Worm (Caenorhabditis elegans) whole organism, L2 larva: ENCODE results near the gene ech-2.
A peak's percentile ranks its signal among the peaks of the same experiment; 100 is the strongest.

Experiments used
- C34F6.9 ChIP-seq: fragments of 150-350 bp; optimal IDR thresholded peaks from 2 replicates; lab custom pipeline; 2014; ENCODE audit warnings: missing biosample characterization, missing genetic modification characterization
- F13H6.1 ChIP-seq: sonication (generic microtip); optimal IDR thresholded peaks from 2 replicates; lab custom pipeline; 2016; ENCODE audit warnings: missing genetic modification characterization, missing compliant biosample characterization
- R02D3.7 ChIP-seq: fragments of 150-350 bp; optimal IDR thresholded peaks from 2 replicates; lab custom pipeline; 2014; ENCODE audit warnings: missing biosample characterization, missing genetic modification characterization
- Y55F3AM.14 ChIP-seq: fragments of 200-800 bp; sonication (Bioruptor generic); optimal IDR thresholded peaks from 2 replicates; lab custom pipeline; 2018; ENCODE audit warnings: mild to moderate bottlenecking, missing genetic modification characterization, missing compliant biosample characterization
- alr-1 ChIP-seq: fragments of 150-350 bp; optimal IDR thresholded peaks from 2 replicates; lab custom pipeline; 2014; ENCODE audit warnings: missing biosample characterization, missing genetic modification characterization
- aly-2 ChIP-seq: fragments of 150-350 bp; optimal IDR thresholded peaks from 2 replicates; lab custom pipeline; 2014; ENCODE audit warnings: missing biosample characterization, missing genetic modification characterization
- ama-1 ChIP-seq: fragments of 150-350 bp; optimal IDR thresholded peaks from 2 replicates; lab custom pipeline; 2018; ENCODE audit warnings: inconsistent platforms
- ceh-16 ChIP-seq: fragments of 150-350 bp; optimal IDR thresholded peaks from 2 replicates; lab custom pipeline; 2014; ENCODE audit warnings: missing biosample characterization, missing genetic modification characterization
- ceh-82 ChIP-seq: fragments of 150-350 bp; optimal IDR thresholded peaks from 2 replicates; lab custom pipeline; 2014; ENCODE audit warnings: missing biosample characterization, missing genetic modification characterization
- crh-2 ChIP-seq: sonication (generic microtip); optimal IDR thresholded peaks from 2 replicates; lab custom pipeline; 2017; ENCODE audit warnings: missing biosample characterization, missing genetic modification characterization
- dmd-4 ChIP-seq: sonication (generic microtip); optimal IDR thresholded peaks from 2 replicates; lab custom pipeline; 2017; ENCODE audit warnings: missing biosample characterization, missing genetic modification characterization
- egl-27 ChIP-seq: sonication (generic microtip); optimal IDR thresholded peaks from 3 replicates; lab custom pipeline; 2017; ENCODE audit warnings: missing biosample characterization, missing genetic modification reagents, missing genetic modification characterization
- elt-1 ChIP-seq: fragments of 150-350 bp; optimal IDR thresholded peaks from 2 replicates; lab custom pipeline; 2014; ENCODE audit warnings: missing biosample characterization, missing genetic modification characterization
- elt-3 ChIP-seq: sonication (generic microtip); optimal IDR thresholded peaks from 2 replicates; lab custom pipeline; 2017; ENCODE audit warnings: missing biosample characterization, missing genetic modification characterization
- fos-1 ChIP-seq: fragments of 150-350 bp; optimal IDR thresholded peaks from 2 replicates; lab custom pipeline; 2014; ENCODE audit warnings: missing biosample characterization, missing genetic modification characterization
- gmeb-1 ChIP-seq: fragments of 150-350 bp; optimal IDR thresholded peaks from 2 replicates; lab custom pipeline; 2014; ENCODE audit warnings: missing biosample characterization, missing genetic modification characterization
- lin-11 ChIP-seq: fragments of 150-350 bp; sonication (generic microtip); optimal IDR thresholded peaks from 2 replicates; lab custom pipeline; 2014; ENCODE audit warnings: missing biosample characterization, missing genetic modification characterization, inconsistent platforms, mixed read lengths
- lin-13 ChIP-seq: fragments of 150-350 bp; optimal IDR thresholded peaks from 2 replicates; lab custom pipeline; 2014; ENCODE audit warnings: missing biosample characterization, missing genetic modification reagents, missing genetic modification characterization
- lin-39 ChIP-seq: fragments of 150-350 bp; optimal IDR thresholded peaks from 2 replicates; lab custom pipeline; 2014; ENCODE audit warnings: missing biosample characterization, missing genetic modification reagents, missing genetic modification characterization
- lsy-2 ChIP-seq, 2 experiments: fragments of 150-350 bp in 1 of 2; sonication (generic microtip) in 1 of 2; optimal IDR thresholded peaks; 2 replicates each; lab custom pipeline; 2014 to 2017; ENCODE audit warnings: missing biosample characterization in 2 of 2, missing genetic modification characterization in 2 of 2
- mab-5 ChIP-seq: fragments of 150-350 bp; optimal IDR thresholded peaks from 2 replicates; lab custom pipeline; 2014; ENCODE audit warnings: missing biosample characterization, missing genetic modification characterization
- mbf-1 ChIP-seq: sonication (generic microtip); optimal IDR thresholded peaks from 2 replicates; lab custom pipeline; 2017; ENCODE audit warnings: missing biosample characterization, missing genetic modification characterization
- mdl-1 ChIP-seq, 2 experiments: fragments of 150-350 bp in 1 of 2; sonication (generic microtip) in 1 of 2; optimal IDR thresholded peaks; 2 replicates each; lab custom pipeline; 2017; ENCODE audit warnings: missing biosample characterization in 2 of 2, missing genetic modification characterization in 2 of 2
- nhr-10 ChIP-seq: sonication (generic microtip); optimal IDR thresholded peaks from 2 replicates; lab custom pipeline; 2017; ENCODE audit warnings: missing biosample characterization, missing genetic modification characterization
- nhr-11 ChIP-seq: fragments of 150-350 bp; optimal IDR thresholded peaks from 2 replicates; lab custom pipeline; 2014; ENCODE audit warnings: missing biosample characterization, missing genetic modification characterization
- nhr-12 ChIP-seq: fragments of 150-350 bp; optimal IDR thresholded peaks from 2 replicates; lab custom pipeline; 2014; ENCODE audit warnings: missing biosample characterization, missing genetic modification characterization
- nhr-129 ChIP-seq: fragments of 150-350 bp; optimal IDR thresholded peaks from 2 replicates; lab custom pipeline; 2014; ENCODE audit warnings: missing biosample characterization, missing genetic modification characterization
- nhr-21 ChIP-seq: fragments of 150-350 bp; optimal IDR thresholded peaks from 2 replicates; lab custom pipeline; 2014; ENCODE audit warnings: missing biosample characterization, missing genetic modification characterization
- nhr-23 ChIP-seq: fragments of 150-350 bp; optimal IDR thresholded peaks from 2 replicates; lab custom pipeline; 2014; ENCODE audit warnings: missing biosample characterization, missing genetic modification reagents, missing genetic modification characterization
- nhr-237 ChIP-seq: fragments of 150-350 bp; optimal IDR thresholded peaks from 2 replicates; lab custom pipeline; 2014; ENCODE audit warnings: missing biosample characterization, missing genetic modification characterization
- nhr-25 ChIP-seq: fragments of 150-350 bp; sonication (generic microtip); optimal IDR thresholded peaks from 3 replicates; lab custom pipeline; 2014; ENCODE audit warnings: missing biosample characterization, missing genetic modification characterization
- nhr-77 ChIP-seq: fragments of 150-350 bp; optimal IDR thresholded peaks from 2 replicates; lab custom pipeline; 2014; ENCODE audit warnings: missing biosample characterization, missing genetic modification characterization
- sem-4 ChIP-seq: fragments of 150-350 bp; optimal IDR thresholded peaks from 2 replicates; lab custom pipeline; 2014; ENCODE audit warnings: missing biosample characterization, missing genetic modification reagents, missing genetic modification characterization
- sma-3 ChIP-seq: sonication (generic microtip); optimal IDR thresholded peaks from 2 replicates; lab custom pipeline; 2016; ENCODE audit warnings: missing genetic modification reagents, missing genetic modification characterization, missing compliant biosample characterization
- sma-9 ChIP-seq, 2 experiments: fragments of 150-350 bp in 1 of 2; sonication (generic microtip) in 1 of 2; optimal IDR thresholded peaks; 2 replicates each; lab custom pipeline; 2014 to 2016; ENCODE audit warnings: missing genetic modification characterization in 2 of 2, mild to moderate bottlenecking in 1 of 2, missing biosample characterization in 1 of 2, missing compliant biosample characterization in 1 of 2, missing genetic modification reagents in 1 of 2, moderate library complexity in 1 of 2
- snpc-4 ChIP-seq: fragments of 150-350 bp; optimal IDR thresholded peaks from 2 replicates; lab custom pipeline; 2014; ENCODE audit warnings: missing biosample characterization, missing genetic modification characterization
- unc-39 ChIP-seq: fragments of 150-350 bp; optimal IDR thresholded peaks from 2 replicates; lab custom pipeline; 2014; ENCODE audit warnings: missing biosample characterization, missing genetic modification characterization
- unc-55 ChIP-seq: fragments of 150-350 bp; sonication (generic microtip); optimal IDR thresholded peaks from 3 replicates; lab custom pipeline; 2014; ENCODE audit warnings: missing biosample characterization, missing genetic modification reagents, missing genetic modification characterization
- unc-62 ChIP-seq: fragments of 150-350 bp; optimal IDR thresholded peaks from 2 replicates; lab custom pipeline; 2014; ENCODE audit warnings: missing biosample characterization, missing genetic modification reagents, missing genetic modification characterization
- zag-1 ChIP-seq: fragments of 150-350 bp; optimal IDR thresholded peaks from 2 replicates; lab custom pipeline; 2014; ENCODE audit warnings: missing biosample characterization, missing genetic modification characterization
- ztf-1 ChIP-seq: fragments of 200-800 bp; sonication (Bioruptor generic); conservative IDR thresholded peaks from 2 replicates; pipeline ENCODE4 v1.3.6; 2022; ENCODE audit warnings: missing genetic modification characterization, missing compliant biosample characterization
- ztf-11 ChIP-seq: sonication (generic microtip); optimal IDR thresholded peaks from 2 replicates; lab custom pipeline; 2017; ENCODE audit warnings: missing biosample characterization, missing genetic modification characterization
- ztf-4 ChIP-seq: fragments of 150-350 bp; optimal IDR thresholded peaks from 2 replicates; lab custom pipeline; 2014; ENCODE audit warnings: missing biosample characterization, missing genetic modification characterization

Gene ech-2

DNA sequence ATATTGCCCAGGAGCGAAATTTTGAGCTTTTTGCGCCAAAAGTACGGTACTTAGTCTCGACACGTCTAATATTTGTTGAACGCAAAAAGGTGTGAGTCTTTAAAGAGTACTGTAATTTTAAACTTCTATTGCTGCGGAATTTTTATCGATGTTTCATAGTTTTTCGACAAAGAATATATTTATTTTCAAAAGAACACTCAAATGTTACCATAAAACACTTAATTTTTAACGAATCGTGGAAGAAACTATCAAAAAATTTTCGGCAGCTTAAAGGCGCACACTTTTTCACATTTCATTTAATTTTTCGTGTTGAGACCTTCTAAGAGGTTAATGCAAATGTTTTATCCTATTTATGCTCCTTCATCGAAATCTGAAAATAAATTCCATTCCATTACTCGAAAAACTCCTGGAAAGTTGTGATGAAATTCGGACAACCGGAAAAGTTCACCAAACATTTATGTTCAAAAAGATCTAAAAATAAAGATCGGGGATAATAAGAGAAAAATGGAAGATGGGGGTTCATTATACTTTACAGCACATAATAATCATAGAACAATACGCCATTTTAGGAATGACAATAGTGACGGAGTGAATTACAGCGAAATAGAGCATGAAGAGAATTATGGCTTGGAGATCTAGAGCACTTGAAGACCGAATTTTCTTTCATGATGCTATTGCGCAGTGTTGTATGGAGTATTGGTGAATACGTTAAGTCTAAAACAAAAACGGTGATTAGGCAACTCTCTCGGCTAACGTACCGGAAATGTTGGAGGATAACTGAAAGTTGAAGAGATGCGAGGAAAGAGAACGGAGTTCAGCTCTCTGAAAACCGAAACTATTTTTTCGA lies 35.9 kb downstream of the ech-2 start:
- TF ChIP-seq ztf-4 (tag; lab: Kevin White, UChicago) (no peak), aly-2 (tag; lab: Kevin White, UChicago) (no peak), sma-9 (GFP tag; optimal IDR thresholded peaks at IDR 0.05; lab: Kevin White, UChicago) (no peak), sma-9 (tag; optimal IDR thresholded peaks at IDR 0.05; lab: Kevin White, UChicago) (no peak), R02D3.7 (tag; lab: Kevin White, UChicago) (no peak), nhr-77 (no peak), nhr-25 (no peak), ztf-1 (GFP tag; lab: Robert Waterston, UW) (no peak), F13H6.1 (tag; lab: Kevin White, UChicago) (peak; percentile 8), lin-39 (tag; lab: Kevin White, UChicago) (no peak), Y55F3AM.14 (GFP tag; lab: Kevin White, UChicago) (no peak), C34F6.9 (tag; lab: Kevin White, UChicago) (peak; percentile 8), mab-5 (tag; lab: Kevin White, UChicago) (no peak), sem-4 (peak; percentile 5), lsy-2 (tag; optimal IDR thresholded peaks at IDR 0.05; lab: Kevin White, UChicago) (peak in 1 of 2 experiments; percentile 14), nhr-12 (tag; lab: Kevin White, UChicago) (no peak), ama-1 (peak; percentile 12), lin-13 (GFP tag; lab: Kevin White, UChicago) (peak; percentile 1), crh-2 (tag; lab: Kevin White, UChicago) (peak; percentile 43), mdl-1 (tag; optimal IDR thresholded peaks at IDR 0.05; lab: Kevin White, UChicago) (no peak), egl-27 (tag; lab: Kevin White, UChicago) (no peak), ceh-82 (no peak), ztf-11 (tag; lab: Kevin White, UChicago) (no peak), unc-39 (tag; lab: Kevin White, UChicago) (no peak), nhr-237 (tag; lab: Kevin White, UChicago) (no peak)

DNA sequence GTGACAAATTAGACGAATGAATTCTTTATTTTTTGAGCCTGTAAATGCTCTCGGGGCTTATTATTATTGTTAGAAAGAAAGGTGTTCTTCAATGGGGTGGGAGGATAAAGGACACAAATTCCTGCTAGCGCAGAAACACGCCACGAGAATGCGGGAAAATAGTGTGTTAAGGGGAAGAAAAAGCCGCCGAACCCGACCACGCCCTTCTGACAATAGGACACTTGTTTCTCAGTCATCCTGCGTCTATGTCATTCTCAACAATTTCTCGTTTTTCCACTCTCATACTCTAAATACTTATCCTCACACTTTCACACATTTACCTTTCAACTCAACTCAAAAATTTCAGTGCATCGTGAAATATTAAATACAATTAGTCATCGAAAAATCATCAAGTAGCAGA lies 42.2 kb downstream of the ech-2 start, which contains the start of gene M117.1:
Gene M117.1, plus strand, starts transcription at position 347 of the 400 bp plus-strand sequence.
- TF ChIP-seq mdl-1 (tag; optimal IDR thresholded peaks at IDR 0.05; lab: Kevin White, UChicago) (peak in 1 of 2 experiments; percentile 20), nhr-23 (tag; lab: Kevin White, UChicago) (no peak)
- TF ChIP-seq, all 48 proteins: peak for 1

DNA sequence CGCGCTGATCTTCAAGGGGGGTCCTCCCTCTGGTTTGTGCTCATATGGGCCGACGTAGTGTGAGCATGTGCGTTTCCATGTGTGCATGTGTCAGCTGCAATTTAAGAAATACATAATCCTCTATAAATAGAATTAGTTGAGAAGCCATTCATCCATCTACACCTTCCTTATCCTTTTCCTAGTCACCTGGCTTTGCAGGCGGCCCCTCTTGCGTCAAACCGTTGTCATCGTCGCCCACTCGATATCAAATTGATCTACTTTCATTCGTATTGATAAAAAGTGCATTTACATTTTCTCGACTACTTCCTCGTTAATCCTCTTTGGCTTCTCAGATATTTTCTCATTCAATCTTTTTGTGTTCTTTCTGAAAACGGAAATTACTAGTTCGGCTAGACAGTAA lies 44.1 kb downstream of the ech-2 start:
- TF ChIP-seq sma-9 (GFP tag; optimal IDR thresholded peaks at IDR 0.05; lab: Kevin White, UChicago): peak; percentile 41
- no peak for TF ChIP-seq sma-9 (tag; optimal IDR thresholded peaks at IDR 0.05; lab: Kevin White, UChicago)
- TF ChIP-seq mbf-1 (tag; lab: Kevin White, UChicago): no peak
- peak in 1 of 2 experiments; percentile 10 for TF ChIP-seq lsy-2 (tag; optimal IDR thresholded peaks at IDR 0.05; lab: Kevin White, UChicago)

DNA sequence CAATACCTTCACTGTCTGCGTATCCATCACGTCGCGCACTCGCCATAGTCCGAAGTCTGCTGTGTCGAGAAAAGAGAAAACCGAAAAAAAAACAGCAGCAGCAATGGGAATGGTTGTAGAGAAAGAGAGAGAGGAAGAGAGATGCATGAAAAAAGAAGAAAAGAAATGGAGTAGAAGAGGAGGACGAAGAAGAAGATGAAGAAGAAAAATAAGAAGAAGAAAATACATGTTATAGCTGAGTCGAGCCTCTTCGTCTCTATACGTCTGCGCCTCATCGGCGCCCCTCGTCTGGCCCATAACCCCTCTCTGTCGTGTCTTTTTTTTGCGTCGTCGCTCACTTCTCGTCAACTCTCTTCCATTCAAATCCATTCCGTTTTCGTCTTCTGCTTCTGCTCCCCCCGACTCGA lies 46.4 kb downstream of the ech-2 start:
- TF ChIP-seq F13H6.1 (tag; lab: Kevin White, UChicago) (peak; percentile 87), zag-1 (tag; lab: Kevin White, UChicago) (peak; percentile 71), lin-39 (tag; lab: Kevin White, UChicago) (no peak), Y55F3AM.14 (GFP tag; lab: Kevin White, UChicago) (peak; percentile 76), lin-11 (peak; percentile 50), fos-1 (tag; lab: Kevin White, UChicago) (peak; percentile 56), mbf-1 (tag; lab: Kevin White, UChicago) (no peak), nhr-77 (no peak), mab-5 (tag; lab: Kevin White, UChicago) (peak; percentile 80), elt-3 (no peak), ceh-16 (no peak), dmd-4 (no peak), unc-39 (tag; lab: Kevin White, UChicago) (no peak), ztf-1 (GFP tag; lab: Robert Waterston, UW) (no peak), ceh-82 (peak; percentile 37), nhr-10 (tag; lab: Kevin White, UChicago) (no peak), snpc-4 (tag; lab: Kevin White, UChicago) (no peak), lsy-2 (tag; optimal IDR thresholded peaks at IDR 0.05; lab: Kevin White, UChicago) (peak; percentile 35 to 78), alr-1 (tag; lab: Kevin White, UChicago) (no peak), gmeb-1 (tag; lab: Kevin White, UChicago) (no peak), nhr-237 (tag; lab: Kevin White, UChicago) (no peak), mdl-1 (tag; optimal IDR thresholded peaks at IDR 0.05; lab: Kevin White, UChicago) (peak; percentile 20 to 34), aly-2 (tag; lab: Kevin White, UChicago) (no peak), elt-1 (tag; lab: Kevin White, UChicago) (no peak), sma-3 (peak; percentile 19), unc-62 (GFP tag; lab: Kevin White, UChicago) (peak; percentile 54), unc-55 (GFP tag; lab: Kevin White, UChicago) (peak; percentile 89), ztf-11 (tag; lab: Kevin White, UChicago) (no peak), nhr-129 (peak; percentile 93), crh-2 (tag; lab: Kevin White, UChicago) (peak; percentile 82), sem-4 (peak; percentile 76), nhr-11 (tag; lab: Kevin White, UChicago) (no peak), nhr-21 (tag; lab: Kevin White, UChicago) (peak; percentile 67), nhr-25 (peak; percentile 64)
